Fruit fly (Drosophila melanogaster): ENCODE data around the gene Rad60.

DNA sequence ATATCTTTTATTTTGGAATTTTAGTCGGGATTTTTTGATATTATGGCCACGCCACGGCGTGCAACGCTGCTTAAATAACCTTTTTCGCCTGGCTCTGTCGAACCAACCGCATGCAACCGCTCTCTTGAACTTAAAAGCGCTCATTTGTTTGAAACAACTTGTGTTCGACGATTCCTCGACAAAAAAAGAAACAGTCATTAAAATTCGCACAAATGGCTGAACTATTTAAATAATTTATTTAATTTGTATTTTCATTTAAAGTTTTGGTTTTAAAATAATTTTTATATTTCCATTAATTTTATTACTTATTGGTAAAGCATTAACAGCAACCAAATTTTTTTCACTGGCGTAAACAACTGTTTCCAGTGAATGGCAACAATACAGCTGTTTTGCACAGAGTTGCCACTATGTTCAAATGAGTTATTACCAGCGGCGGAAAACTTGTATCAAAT lies 29.6 kb upstream of the Rad60 start, which contains the start of the genes orb and Cdc16:
- TF ChIP-seq Sin3A (optimal IDR thresholded peaks at IDR 0.05): no peak
- TF ChIP-seq psq (optimal IDR thresholded peaks at IDR 0.05): no peak
